Worm (Caenorhabditis elegans) whole organism, L4 larva: ENCODE data around the gene M05D6.3.
A peak's percentile ranks its signal among the peaks of the same experiment; 100 is the strongest.

Experiments used
- F10B5.3 ChIP-seq: sonication (generic microtip); optimal IDR thresholded peaks from 2 replicates; lab custom pipeline; 2016; ENCODE audit warnings: mild to moderate bottlenecking, missing genetic modification characterization, missing compliant biosample characterization
- F44E2.7 ChIP-seq: fragments of 200-800 bp; sonication (Bioruptor generic); IDR thresholded peaks from 2 replicates; pipeline ENCODE4 v2.1.2; 2022; ENCODE audit warnings: missing genetic modification characterization, missing compliant biosample characterization
- T26A8.4 ChIP-seq: fragments of 200-800 bp; sonication (Bioruptor generic); IDR thresholded peaks from 2 replicates; pipeline ENCODE4 v1.3.6; 2022; ENCODE audit warnings: missing genetic modification characterization, missing compliant biosample characterization
- Y105C5A.15 ChIP-seq: fragments of 200-800 bp; sonication (Bioruptor generic); IDR thresholded peaks from 2 replicates; pipeline ENCODE4 v1.3.6; 2022; ENCODE audit warnings: missing genetic modification characterization, missing compliant biosample characterization
- Y5F2A.4 ChIP-seq: fragments of 200-800 bp; sonication (Bioruptor generic); optimal IDR thresholded peaks from 2 replicates; lab custom pipeline; 2018; ENCODE audit warnings: mild to moderate bottlenecking, missing genetic modification characterization, missing compliant biosample characterization
- Y75B8A.6 ChIP-seq: fragments of 200-800 bp; sonication (Bioruptor generic); IDR thresholded peaks from 2 replicates; pipeline ENCODE4 v1.3.6; 2022; ENCODE audit warnings: missing genetic modification reagents, missing genetic modification characterization, missing compliant biosample characterization
- ZK546.5 ChIP-seq, 2 experiments: sonication (generic microtip); optimal IDR thresholded peaks; 2 replicates each; lab custom pipeline; 2017; ENCODE audit warnings: missing biosample characterization in 2 of 2, missing genetic modification characterization in 2 of 2
- aha-1 ChIP-seq: fragments of 150-350 bp; peaks from one replicate; lab custom pipeline; 2014; ENCODE audit warnings: missing biosample characterization, missing genetic modification characterization
- arid-1 ChIP-seq: fragments of 200-800 bp; sonication (Bioruptor generic); conservative IDR thresholded peaks from 2 replicates; pipeline ENCODE4 v1.3.6; 2022; ENCODE audit warnings: missing genetic modification reagents, missing genetic modification characterization, missing compliant biosample characterization
- attf-4 ChIP-seq: sonication (generic microtip); optimal IDR thresholded peaks from 3 replicates; lab custom pipeline; 2017; ENCODE audit warnings: missing biosample characterization, missing genetic modification characterization
- ceh-20 ChIP-seq: fragments of 200-800 bp; sonication (Bioruptor generic); IDR thresholded peaks from 2 replicates; pipeline ENCODE4 v1.3.6; 2022; ENCODE audit warnings: missing genetic modification reagents, missing genetic modification characterization, missing compliant biosample characterization
- ceh-62 ChIP-seq: sonication (generic microtip); optimal IDR thresholded peaks from 2 replicates; lab custom pipeline; 2017; ENCODE audit warnings: missing biosample characterization, missing genetic modification characterization
- cey-2 ChIP-seq: sonication (generic microtip); optimal IDR thresholded peaks from 3 replicates; lab custom pipeline; 2017; ENCODE audit warnings: missing genetic modification characterization, mild to moderate bottlenecking, missing compliant biosample characterization, antibody characterized with exemption, borderline replicate concordance; ENCODE audit not compliant: insufficient read depth
- ctbp-1 ChIP-seq: fragments of 200-800 bp; sonication (Bioruptor generic); IDR thresholded peaks from 2 replicates; pipeline ENCODE4 v1.3.6; 2022; ENCODE audit warnings: missing genetic modification reagents, missing genetic modification characterization, missing compliant biosample characterization
- daf-12 ChIP-seq: fragments of 150-350 bp; optimal IDR thresholded peaks from 2 replicates; lab custom pipeline; 2014; ENCODE audit warnings: missing biosample characterization, missing genetic modification reagents, missing genetic modification characterization
- daf-16 ChIP-seq, 3 experiments: sonication (generic microtip); optimal IDR thresholded peaks; 2 replicates each; lab custom pipeline; 2016 to 2017; ENCODE audit warnings: missing genetic modification characterization in 3 of 3, missing genetic modification reagents in 3 of 3, mild to moderate bottlenecking in 2 of 3, missing compliant biosample characterization in 2 of 3, missing biosample characterization in 1 of 3, moderate library complexity in 1 of 3
- daf-19 ChIP-seq: fragments of 200-800 bp; sonication (Bioruptor generic); conservative IDR thresholded peaks from 2 replicates; pipeline ENCODE4 v1.3.6; 2022; ENCODE audit warnings: missing genetic modification characterization, missing compliant biosample characterization
- dmd-6 ChIP-seq: fragments of 200-800 bp; sonication (Bioruptor generic); IDR thresholded peaks from 2 replicates; pipeline ENCODE4 v1.3.6; 2022; ENCODE audit warnings: missing genetic modification reagents, missing genetic modification characterization, missing compliant biosample characterization
- egl-27 ChIP-seq: sonication (generic microtip); optimal IDR thresholded peaks from 3 replicates; lab custom pipeline; 2017; ENCODE audit warnings: missing biosample characterization, missing genetic modification reagents, missing genetic modification characterization
- fkh-10 ChIP-seq: fragments of 150-350 bp; optimal IDR thresholded peaks from 2 replicates; lab custom pipeline; 2014; ENCODE audit warnings: missing biosample characterization, missing genetic modification reagents, missing genetic modification characterization
- gei-8 ChIP-seq: fragments of 200-800 bp; sonication (Bioruptor generic); optimal IDR thresholded peaks from 2 replicates; lab custom pipeline; 2018; ENCODE audit warnings: mild to moderate bottlenecking, missing genetic modification characterization, missing compliant biosample characterization
- hif-1 ChIP-seq, 2 experiments: sonication (generic microtip); optimal IDR thresholded peaks; 2 replicates each; lab custom pipeline; 2016 to 2017; ENCODE audit warnings: missing compliant biosample characterization in 2 of 2, missing genetic modification characterization in 2 of 2, missing genetic modification reagents in 2 of 2, missing genotype in 2 of 2, mild to moderate bottlenecking in 1 of 2
- hlh-11 ChIP-seq: fragments of 200-800 bp; sonication (Bioruptor generic); optimal IDR thresholded peaks from 2 replicates; lab custom pipeline; 2018; ENCODE audit warnings: mild to moderate bottlenecking, missing genetic modification characterization, missing compliant biosample characterization
- hlh-30 ChIP-seq: sonication (generic microtip); optimal IDR thresholded peaks from 2 replicates; lab custom pipeline; 2017; ENCODE audit warnings: antibody characterized with exemption, mild to moderate bottlenecking, missing genetic modification characterization, missing compliant biosample characterization; ENCODE audit not compliant: insufficient read depth
- jun-1 ChIP-seq: fragments of 150-350 bp; optimal IDR thresholded peaks from 2 replicates; lab custom pipeline; 2014; ENCODE audit warnings: missing biosample characterization, missing genetic modification reagents, missing genetic modification characterization
- lim-7 ChIP-seq: fragments of 200-800 bp; sonication (Bioruptor generic); IDR thresholded peaks from 2 replicates; pipeline ENCODE4 v1.3.6; 2022; ENCODE audit warnings: missing genetic modification characterization, missing compliant biosample characterization
- lin-15B ChIP-seq: fragments of 150-350 bp; sonication (generic microtip); optimal IDR thresholded peaks from 3 replicates; lab custom pipeline; 2014; ENCODE audit warnings: missing biosample characterization, missing genetic modification characterization
- lin-29 ChIP-seq: fragments of 200-800 bp; sonication (Bioruptor generic); IDR thresholded peaks from 2 replicates; pipeline ENCODE4 v1.3.6; 2022; ENCODE audit warnings: missing genetic modification reagents, missing genetic modification characterization, missing compliant biosample characterization
- lsy-2 ChIP-seq, 2 experiments: fragments of 150-350 bp in 1 of 2; sonication (generic microtip) in 1 of 2; optimal IDR thresholded peaks; 2 replicates each; lab custom pipeline; 2014 to 2017; ENCODE audit warnings: missing biosample characterization in 2 of 2, missing genetic modification characterization in 2 of 2
- mdl-1 ChIP-seq, 2 experiments: fragments of 150-350 bp in 1 of 2; sonication (generic microtip) in 1 of 2; optimal IDR thresholded peaks; 2 replicates each; lab custom pipeline; 2014 to 2017; ENCODE audit warnings: missing biosample characterization in 2 of 2, missing genetic modification characterization in 2 of 2
- mdt-29 ChIP-seq: fragments of 200-800 bp; sonication (Bioruptor generic); IDR thresholded peaks from 2 replicates; pipeline ENCODE4 v1.3.6; 2022; ENCODE audit warnings: missing genetic modification reagents, missing genetic modification characterization, missing compliant biosample characterization
- mep-1 ChIP-seq: fragments of 150-350 bp; sonication (generic microtip); optimal IDR thresholded peaks from 3 replicates; lab custom pipeline; 2014; ENCODE audit warnings: missing biosample characterization, missing genetic modification characterization
- mes-2 ChIP-seq: sonication (generic microtip); optimal IDR thresholded peaks from 2 replicates; lab custom pipeline; 2016; ENCODE audit warnings: missing genotype, mild to moderate bottlenecking, missing genetic modification characterization, missing compliant biosample characterization; ENCODE audit not compliant: poor library complexity, severe bottlenecking
- mxl-2 ChIP-seq: fragments of 200-800 bp; sonication (Bioruptor generic); conservative IDR thresholded peaks from 2 replicates; pipeline ENCODE4 v1.3.6; 2022; ENCODE audit warnings: missing genetic modification reagents, missing genetic modification characterization, missing compliant biosample characterization
- nhr-102 ChIP-seq: sonication (generic microtip); optimal IDR thresholded peaks from 2 replicates; lab custom pipeline; 2016; ENCODE audit warnings: mild to moderate bottlenecking, missing genetic modification characterization, moderate library complexity, missing compliant biosample characterization
- nhr-28 ChIP-seq: fragments of 150-350 bp; optimal IDR thresholded peaks from 2 replicates; lab custom pipeline; 2014; ENCODE audit warnings: missing biosample characterization, missing genetic modification characterization
- pha-4 ChIP-seq, 2 experiments: fragments of 150-350 bp in 1 of 2; fragments of 200-800 bp in 1 of 2; sonication (Bioruptor generic) in 1 of 2; IDR thresholded peaks in 1 of 2; optimal IDR thresholded peaks in 1 of 2; 2 replicates each; pipeline versions ENCODE4 v1.3.6 to Lab custom; 2014 to 2022; ENCODE audit warnings: missing genetic modification characterization in 2 of 2, missing genetic modification reagents in 2 of 2, missing biosample characterization in 1 of 2, missing compliant biosample characterization in 1 of 2
- php-3 ChIP-seq: fragments of 200-800 bp; sonication (Bioruptor generic); IDR thresholded peaks from 2 replicates; pipeline ENCODE4 v1.3.6; 2022; ENCODE audit warnings: missing genetic modification reagents, missing genetic modification characterization, missing compliant biosample characterization
- pqm-1 ChIP-seq: sonication (generic microtip); optimal IDR thresholded peaks from 2 replicates; lab custom pipeline; 2017; ENCODE audit warnings: missing biosample characterization, missing genetic modification characterization
- saeg-2 ChIP-seq: fragments of 200-800 bp; sonication (Bioruptor generic); IDR thresholded peaks from 2 replicates; pipeline ENCODE4 v1.3.6; 2022; ENCODE audit warnings: missing genetic modification reagents, missing genetic modification characterization, missing compliant biosample characterization
- set-16 ChIP-seq: fragments of 200-800 bp; sonication (Bioruptor generic); IDR thresholded peaks from 2 replicates; pipeline ENCODE4 v1.3.6; 2022; ENCODE audit warnings: missing genetic modification reagents, missing genetic modification characterization, missing compliant biosample characterization
- snpc-1.2 ChIP-seq: fragments of 200-800 bp; sonication (Bioruptor generic); IDR thresholded peaks from 2 replicates; pipeline ENCODE4 v1.3.6; 2022; ENCODE audit warnings: missing genetic modification reagents, missing genetic modification characterization, missing compliant biosample characterization
- tag-97 ChIP-seq: fragments of 200-800 bp; sonication (Bioruptor generic); IDR thresholded peaks from 2 replicates; pipeline ENCODE4 v1.3.6; 2022; ENCODE audit warnings: missing genetic modification characterization, missing compliant biosample characterization
- tra-1 ChIP-seq: fragments of 200-800 bp; sonication (Bioruptor generic); IDR thresholded peaks from 2 replicates; pipeline ENCODE4 v1.3.6; 2022; ENCODE audit warnings: missing genetic modification reagents, missing genetic modification characterization, missing compliant biosample characterization
- unc-130 ChIP-seq: sonication (generic microtip); optimal IDR thresholded peaks from 2 replicates; lab custom pipeline; 2016; ENCODE audit warnings: missing genetic modification reagents, missing genetic modification characterization, missing compliant biosample characterization
- zip-11 ChIP-seq: fragments of 200-800 bp; sonication (Bioruptor generic); IDR thresholded peaks from 2 replicates; pipeline ENCODE4 v1.3.6; 2022; ENCODE audit warnings: missing genetic modification characterization, missing compliant biosample characterization
- zip-2 ChIP-seq: fragments of 150-350 bp; optimal IDR thresholded peaks from 2 replicates; lab custom pipeline; 2014; ENCODE audit warnings: missing biosample characterization, missing genetic modification characterization
- ztf-7 ChIP-seq: fragments of 150-350 bp; optimal IDR thresholded peaks from 2 replicates; lab custom pipeline; 2014; ENCODE audit warnings: missing biosample characterization, missing genetic modification characterization

Gene M05D6.3

ce11 chrII:8481033-8481708 is 5.6 kb downstream of the M05D6.3 start:
- TF ChIP-seq fkh-10 (GFP tag; lab: Kevin White, UChicago): no peak
- no peak for TF ChIP-seq ceh-62 (tag; lab: Kevin White, UChicago)
- peak in 1 of 2 experiments; percentile 17 for TF ChIP-seq mdl-1 (tag; optimal IDR thresholded peaks at IDR 0.05; lab: Kevin White, UChicago)
- peak in 1 of 2 experiments; percentile 52 for TF ChIP-seq lsy-2 (tag; optimal IDR thresholded peaks at IDR 0.05; lab: Kevin White, UChicago)
- no peak for TF ChIP-seq set-16
- peak; percentile 60 for TF ChIP-seq hlh-11 (tag; lab: Kevin White, UChicago)
- no peak for TF ChIP-seq pqm-1 (tag; lab: Kevin White, UChicago)
- no peak for TF ChIP-seq egl-27 (tag; lab: Kevin White, UChicago)
- no peak for TF ChIP-seq zip-2 (tag; lab: Kevin White, UChicago)
- TF ChIP-seq Y75B8A.6 (GFP tag; lab: Robert Waterston, UW): 0 out of 2 replicates have a peak, but pooled peaks have one; percentile 41
- TF ChIP-seq mep-1 (tag; lab: Kevin White, UChicago): peak; percentile 37
- TF ChIP-seq mes-2 (tag; lab: Kevin White, UChicago): no peak
- TF ChIP-seq aha-1 (tag; lab: Kevin White, UChicago): peak; percentile 98
- no peak for TF ChIP-seq saeg-2
- TF ChIP-seq ztf-7 (tag; lab: Kevin White, UChicago): no peak
- TF ChIP-seq pha-4 (GFP tag; IDR thresholded peaks at IDR 0.05; lab: Robert Waterston, UW): peak; percentile 27; the same call in 1 of the 2 replicates
- no peak for TF ChIP-seq pha-4 (tag; optimal IDR thresholded peaks at IDR 0.05; lab: Kevin White, UChicago)
- no peak for TF ChIP-seq unc-130 (GFP tag; lab: Kevin White, UChicago)
- TF ChIP-seq nhr-28 (tag; lab: Kevin White, UChicago): peak; percentile 24
- TF ChIP-seq Y105C5A.15: 0 out of 2 replicates have a peak, but pooled peaks have one; percentile 48
- TF ChIP-seq lin-29: no peak
- TF ChIP-seq cey-2 (tag; lab: Kevin White, UChicago): no peak
- TF ChIP-seq tag-97 (GFP tag; lab: Robert Waterston, UW): no peak
- peak; percentile 37 for TF ChIP-seq T26A8.4 (GFP tag; lab: Robert Waterston, UW)
- TF ChIP-seq dmd-6: peak; percentile 72
- peak; percentile 40 for TF ChIP-seq nhr-102 (tag; lab: Kevin White, UChicago)
- TF ChIP-seq daf-16 (GFP tag; optimal IDR thresholded peaks at IDR 0.05; lab: Kevin White, UChicago): peak in 1 of 2 experiments; percentile 87
- TF ChIP-seq daf-16 (tag; optimal IDR thresholded peaks at IDR 0.05; lab: Kevin White, UChicago): peak; percentile 70
- no peak for TF ChIP-seq F10B5.3 (tag; lab: Kevin White, UChicago)
- peak; percentile 40 for TF ChIP-seq hlh-30 (tag; lab: Kevin White, UChicago)
- TF ChIP-seq arid-1 (GFP tag; lab: Robert Waterston, UW): no peak
- no peak for TF ChIP-seq ctbp-1 (GFP tag; lab: Robert Waterston, UW)
- no peak for TF ChIP-seq gei-8 (GFP tag; lab: Kevin White, UChicago)
- TF ChIP-seq jun-1 (tag; lab: Kevin White, UChicago): no peak
- TF ChIP-seq lim-7 (GFP tag; lab: Robert Waterston, UW): no peak
- no peak for TF ChIP-seq lin-15B
- peak in 1 of 2 experiments; percentile 75 for TF ChIP-seq hif-1 (tag; optimal IDR thresholded peaks at IDR 0.05; lab: Kevin White, UChicago)
- TF ChIP-seq php-3 (GFP tag; lab: Robert Waterston, UW): peak; percentile 47
- TF ChIP-seq tra-1 (GFP tag; lab: Robert Waterston, UW): 0 out of 2 replicates have a peak, but pooled peaks have one; percentile 23
- TF ChIP-seq daf-12 (tag; lab: Kevin White, UChicago): no peak
- TF ChIP-seq mxl-2 (GFP tag; lab: Robert Waterston, UW): peak; percentile 83
- TF ChIP-seq zip-11 (GFP tag; lab: Robert Waterston, UW): 0 out of 2 replicates have a peak, but pooled peaks have one; percentile 14
- TF ChIP-seq ZK546.5 (tag; optimal IDR thresholded peaks at IDR 0.05; lab: Kevin White, UChicago): no peak
- TF ChIP-seq daf-19: 0 out of 2 replicates have a peak, but pooled peaks have one; percentile 10
- TF ChIP-seq F44E2.7 (GFP tag; lab: Robert Waterston, UW): no peak
- TF ChIP-seq Y5F2A.4 (GFP tag; lab: Kevin White, UChicago): no peak
- peak; percentile 15; the same call in 1 of the 2 replicates for TF ChIP-seq snpc-1.2 (GFP tag; lab: Robert Waterston, UW)
- TF ChIP-seq mdt-29 (GFP tag; lab: Robert Waterston, UW): peak; percentile 69
- no peak for TF ChIP-seq attf-4 (tag; lab: Kevin White, UChicago)
- no peak for TF ChIP-seq ceh-20 (GFP tag; lab: Robert Waterston, UW)
